Fruit fly (Drosophila melanogaster) whole organism, pupa: ENCODE measurements around the gene Ace.

Source experiments
- CG10348 ChIP-seq: fragments of 200-800 bp; sonication (Bioruptor generic); IDR thresholded peaks from 2 replicates; pipeline ENCODE4 v1.3.6; 2022; ENCODE audit warnings: missing biosample characterization, missing genetic modification characterization
- CG12605 ChIP-seq: fragments of 200-800 bp; sonication (Bioruptor generic); IDR thresholded peaks from 2 replicates; pipeline ENCODE4 v1.3.6; 2022; ENCODE audit warnings: missing biosample characterization, missing genetic modification characterization
- CG13204 ChIP-seq: fragments of 200-800 bp; sonication (Bioruptor generic); optimal IDR thresholded peaks from 2 replicates; lab custom pipeline; 2018; ENCODE audit warnings: missing biosample characterization, mild to moderate bottlenecking, missing genetic modification characterization, moderate library complexity
- CG14655 ChIP-seq: fragments of 200-800 bp; sonication (Bioruptor generic); optimal IDR thresholded peaks from 3 replicates; lab custom pipeline; 2017; ENCODE audit warnings: mild to moderate bottlenecking, missing biosample characterization, missing genetic modification reagents, missing genetic modification characterization
- CG15710 ChIP-seq: fragments of 200-800 bp; sonication (Bioruptor generic); optimal IDR thresholded peaks from 2 replicates; lab custom pipeline; 2018; ENCODE audit warnings: missing biosample characterization, mild to moderate bottlenecking, missing genetic modification characterization, moderate library complexity
- CG17806 ChIP-seq: fragments of 200-800 bp; sonication (Bioruptor generic); optimal IDR thresholded peaks from 2 replicates; lab custom pipeline; 2018; ENCODE audit warnings: missing biosample characterization, mild to moderate bottlenecking, missing genetic modification characterization, moderate library complexity
- CG32121 ChIP-seq: fragments of 200-800 bp; sonication (Bioruptor generic); IDR thresholded peaks from 2 replicates; pipeline ENCODE4 v1.3.6; 2022; ENCODE audit warnings: missing biosample characterization, missing genetic modification characterization
- CG34367 ChIP-seq: fragments of 200-800 bp; sonication (Bioruptor generic); optimal IDR thresholded peaks from 2 replicates; lab custom pipeline; 2018; ENCODE audit warnings: missing biosample characterization, mild to moderate bottlenecking, missing genetic modification characterization
- CG4496 ChIP-seq: fragments of 200-800 bp; sonication (Bioruptor generic); IDR thresholded peaks from 3 replicates; pipeline ENCODE4 v1.3.6; 2022; ENCODE audit warnings: missing biosample characterization, missing genetic modification characterization
- CG8159 ChIP-seq: fragments of 200-800 bp; sonication (Bioruptor generic); optimal IDR thresholded peaks from 3 replicates; lab custom pipeline; 2018; ENCODE audit warnings: missing biosample characterization, mild to moderate bottlenecking, missing genetic modification characterization, moderate library complexity
- CG8301 ChIP-seq: fragments of 200-800 bp; sonication (Bioruptor generic); optimal IDR thresholded peaks from 2 replicates; lab custom pipeline; 2018; ENCODE audit warnings: missing biosample characterization, mild to moderate bottlenecking, missing genetic modification characterization
- CG9948 ChIP-seq: fragments of 200-800 bp; sonication (Bioruptor generic); optimal IDR thresholded peaks from 2 replicates; lab custom pipeline; 2018; ENCODE audit warnings: missing biosample characterization, mild to moderate bottlenecking, missing genetic modification characterization, moderate library complexity
- D1 ChIP-seq: fragments of 200-800 bp; sonication (Bioruptor generic); optimal IDR thresholded peaks from 2 replicates; lab custom pipeline; 2018; ENCODE audit warnings: missing biosample characterization, mild to moderate bottlenecking, missing genetic modification characterization, moderate library complexity
- EcR ChIP-seq: fragments of 200-800 bp; sonication (Bioruptor generic); optimal IDR thresholded peaks from 3 replicates; lab custom pipeline; 2019; ENCODE audit warnings: missing biosample characterization, missing genetic modification characterization, mild to moderate bottlenecking, moderate library complexity, missing genetic modification reagents
- Ets98B ChIP-seq: fragments of 200-800 bp; sonication (Bioruptor generic); IDR thresholded peaks from 2 replicates; pipeline ENCODE4 v1.3.6; 2022; ENCODE audit warnings: missing biosample characterization, missing genetic modification characterization
- Pif1A ChIP-seq: fragments of 200-800 bp; sonication (Bioruptor generic); optimal IDR thresholded peaks from 3 replicates; lab custom pipeline; 2016; ENCODE audit warnings: missing biosample characterization, missing genetic modification characterization
- Pif1B ChIP-seq: fragments of 200-800 bp; sonication (Bioruptor generic); optimal IDR thresholded peaks from 3 replicates; lab custom pipeline; 2016; ENCODE audit warnings: missing biosample characterization, missing genetic modification characterization
- Snoo ChIP-seq: fragments of 200-800 bp; sonication (Bioruptor generic); optimal IDR thresholded peaks from 3 replicates; lab custom pipeline; 2017; ENCODE audit warnings: missing biosample characterization, mild to moderate bottlenecking, missing genetic modification characterization, inconsistent platforms
- fd96Ca ChIP-seq: fragments of 200-800 bp; sonication (Bioruptor generic); IDR thresholded peaks from 3 replicates; pipeline ENCODE4 v1.3.6; 2022; ENCODE audit warnings: missing biosample characterization, missing genetic modification characterization
- gl ChIP-seq: fragments of 200-800 bp; sonication (Bioruptor generic); optimal IDR thresholded peaks from 2 replicates; lab custom pipeline; 2018; ENCODE audit warnings: missing biosample characterization, mild to moderate bottlenecking, missing genetic modification characterization
- rn ChIP-seq: fragments of 200-800 bp; sonication (Bioruptor generic); IDR thresholded peaks from 2 replicates; pipeline ENCODE4 v1.3.6; 2022; ENCODE audit warnings: missing biosample characterization, missing genetic modification characterization

Gene Ace

DNA sequence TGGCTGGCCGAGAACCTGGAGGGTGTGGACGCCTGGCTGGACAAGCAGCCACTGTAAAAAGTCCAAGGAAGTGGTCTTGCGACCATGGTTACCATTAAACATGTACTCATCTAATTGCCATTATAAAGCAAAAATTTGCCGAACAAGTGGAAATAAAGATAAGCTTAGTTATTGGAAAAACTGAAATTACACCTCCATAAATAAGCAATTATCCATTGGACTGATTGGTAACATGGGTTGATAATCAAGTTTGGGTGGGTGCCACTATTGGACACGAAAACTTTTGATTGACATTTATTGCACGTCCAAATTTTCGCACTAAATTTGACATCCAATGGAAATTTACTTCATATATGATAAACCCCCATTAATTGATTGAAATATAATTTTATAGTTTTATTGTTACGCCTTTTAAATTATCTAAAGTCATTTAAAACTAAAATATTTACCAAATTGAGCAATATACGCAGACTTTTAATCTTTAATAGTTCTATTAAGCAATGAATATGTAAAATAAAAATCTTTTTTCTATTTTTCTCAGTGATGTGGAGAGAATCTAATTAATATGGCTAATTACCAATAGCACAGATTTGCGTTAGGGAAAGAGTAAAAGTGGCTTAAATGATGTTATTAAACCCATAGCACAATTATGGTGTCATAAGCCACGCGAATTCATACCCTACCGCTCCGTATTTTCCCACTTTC lies 38.9 kb upstream of the Ace start, which contains the start of gene CG8774:
Gene CG8774 (plus strand): TSS at position 655 of the 705 bp plus-strand sequence.
- TF ChIP-seq CG14655 (GFP tag; lab: Kevin White, UChicago) (no peak), CG12605 (GFP tag; lab: Robert Waterston, UW) (no peak), Ets98B (no peak), Pif1B (no peak), rn (GFP tag; lab: Robert Waterston, UW) (no peak), CG17806 (tag; lab: Kevin White, UChicago) (no peak), D1 (no peak), CG4496 (GFP tag; lab: Robert Waterston, UW) (no peak), Snoo (tag; lab: Kevin White, UChicago) (no peak), CG8159 (tag; lab: Kevin White, UChicago) (no peak), CG34367 (tag; lab: Kevin White, UChicago) (no peak), CG15710 (tag; lab: Kevin White, UChicago) (no peak), gl (no peak), Pif1A (GFP tag; lab: Kevin White, UChicago) (no peak), CG8301 (no peak), EcR (no peak), CG9948 (tag; lab: Kevin White, UChicago) (no peak)
- TF ChIP-seq, all 21 proteins: peak for 0

DNA sequence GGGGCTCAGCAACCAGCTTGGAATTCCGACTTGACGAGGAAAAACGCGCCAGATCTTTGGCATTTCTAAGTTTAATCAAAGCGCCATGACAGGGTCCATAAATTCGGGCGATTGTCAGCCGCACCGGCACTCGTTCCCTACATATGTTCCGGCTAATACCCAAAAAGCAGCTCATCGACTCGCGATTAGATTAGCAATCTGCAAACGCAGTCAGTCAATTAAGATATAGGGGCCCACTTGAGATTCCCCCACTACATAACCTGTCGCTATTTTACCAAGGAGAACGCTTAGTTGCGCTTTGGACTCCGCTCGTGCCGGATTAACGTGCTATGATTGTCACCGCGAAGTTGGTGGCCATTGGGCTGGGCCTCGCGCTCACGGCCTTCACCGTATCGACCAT lies 35.1 kb upstream of the Ace start, which contains the start of gene CG8773:
Gene CG8773 (plus strand): TSS at position 288 of the 400 bp plus-strand sequence.
- TF ChIP-seq CG8301 (no peak), Pif1A (GFP tag; lab: Kevin White, UChicago) (no peak), CG8159 (tag; lab: Kevin White, UChicago) (no peak), CG15710 (tag; lab: Kevin White, UChicago) (no peak), rn (GFP tag; lab: Robert Waterston, UW) (no peak), Snoo (tag; lab: Kevin White, UChicago) (no peak), CG9948 (tag; lab: Kevin White, UChicago) (no peak), CG34367 (tag; lab: Kevin White, UChicago) (no peak), D1 (no peak), EcR (no peak), gl (no peak), fd96Ca (GFP tag; lab: Robert Waterston, UW) (no peak), CG17806 (tag; lab: Kevin White, UChicago) (no peak), CG4496 (GFP tag; lab: Robert Waterston, UW) (no peak), CG12605 (GFP tag; lab: Robert Waterston, UW) (no peak), CG10348 (GFP tag; lab: Robert Waterston, UW) (no peak), Pif1B (no peak), CG13204 (GFP tag; lab: Kevin White, UChicago) (no peak), CG32121 (GFP tag; lab: Robert Waterston, UW) (no peak), CG14655 (GFP tag; lab: Kevin White, UChicago) (no peak)

DNA sequence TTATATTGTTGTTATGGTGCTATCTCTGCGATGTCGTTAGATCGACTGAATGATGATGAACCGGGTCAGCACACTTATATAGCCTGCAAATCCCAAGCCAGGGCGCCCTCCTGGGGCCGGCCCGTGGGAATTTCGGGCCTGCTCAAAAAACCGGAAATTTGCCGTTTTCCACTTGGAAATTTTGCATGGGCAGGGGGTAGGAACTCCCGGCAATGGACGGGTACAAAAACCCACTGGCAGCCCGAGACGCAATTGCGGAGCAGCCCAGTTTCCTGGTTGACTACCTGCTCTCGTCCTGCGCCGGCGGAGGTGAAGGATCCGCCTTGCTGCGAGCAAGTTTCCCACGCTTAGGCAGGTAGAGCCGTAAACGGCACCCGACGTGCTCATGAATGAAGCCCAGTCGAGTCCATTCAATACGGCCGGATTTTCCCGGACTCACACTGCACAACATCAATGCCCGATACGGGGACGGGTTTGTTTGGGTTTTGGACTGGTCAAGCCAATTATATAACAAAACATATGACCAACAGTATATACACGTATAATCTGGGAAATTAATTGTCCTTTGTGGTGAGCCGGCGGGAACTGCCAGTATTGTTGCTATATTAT lies 33.9 kb upstream of the Ace start, which contains the start of gene wntD:
Gene wntD (minus strand): TSS at position 51 of the 609 bp plus-strand sequence.
- TF ChIP-seq CG34367 (tag; lab: Kevin White, UChicago) (no peak), Pif1A (GFP tag; lab: Kevin White, UChicago) (no peak), D1 (no peak), CG10348 (GFP tag; lab: Robert Waterston, UW) (no peak), Ets98B (no peak), fd96Ca (GFP tag; lab: Robert Waterston, UW) (no peak), CG8301 (no peak), CG17806 (tag; lab: Kevin White, UChicago) (no peak), CG9948 (tag; lab: Kevin White, UChicago) (no peak), CG12605 (GFP tag; lab: Robert Waterston, UW) (no peak), CG8159 (tag; lab: Kevin White, UChicago) (no peak), gl (no peak), CG32121 (GFP tag; lab: Robert Waterston, UW) (no peak), CG15710 (tag; lab: Kevin White, UChicago) (no peak), rn (GFP tag; lab: Robert Waterston, UW) (no peak), EcR (no peak), CG13204 (GFP tag; lab: Kevin White, UChicago) (no peak), CG4496 (GFP tag; lab: Robert Waterston, UW) (no peak), Snoo (tag; lab: Kevin White, UChicago) (no peak), CG14655 (GFP tag; lab: Kevin White, UChicago) (no peak)

DNA sequence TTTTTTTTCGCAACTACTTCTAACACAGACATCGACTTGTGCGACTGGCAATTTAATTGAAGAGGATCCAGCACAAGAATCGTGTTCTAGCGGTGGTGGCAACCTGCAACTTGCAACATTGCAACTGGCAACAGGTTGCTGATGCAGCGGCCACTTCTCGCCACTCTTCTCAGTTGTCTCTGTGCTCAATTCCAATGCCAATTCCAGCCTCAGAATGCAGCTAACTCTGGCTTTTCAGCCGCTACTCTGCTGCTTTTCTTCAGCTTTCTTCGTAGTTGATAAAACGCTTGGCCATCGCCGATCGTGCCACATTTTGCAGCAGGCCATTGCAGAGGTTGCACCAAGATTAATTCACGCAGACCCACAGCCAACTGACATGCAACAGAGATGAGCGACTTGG lies 31.0 kb upstream of the Ace start, which contains the start of gene Osi22:
Gene Osi22 (plus strand): TSS at position 301 of the 400 bp plus-strand sequence.
- no peak for TF ChIP-seq fd96Ca (GFP tag; lab: Robert Waterston, UW)
- TF ChIP-seq CG10348 (GFP tag; lab: Robert Waterston, UW), result no peak
- no peak for TF ChIP-seq CG9948 (tag; lab: Kevin White, UChicago)
- TF ChIP-seq CG8301, result no peak

DNA sequence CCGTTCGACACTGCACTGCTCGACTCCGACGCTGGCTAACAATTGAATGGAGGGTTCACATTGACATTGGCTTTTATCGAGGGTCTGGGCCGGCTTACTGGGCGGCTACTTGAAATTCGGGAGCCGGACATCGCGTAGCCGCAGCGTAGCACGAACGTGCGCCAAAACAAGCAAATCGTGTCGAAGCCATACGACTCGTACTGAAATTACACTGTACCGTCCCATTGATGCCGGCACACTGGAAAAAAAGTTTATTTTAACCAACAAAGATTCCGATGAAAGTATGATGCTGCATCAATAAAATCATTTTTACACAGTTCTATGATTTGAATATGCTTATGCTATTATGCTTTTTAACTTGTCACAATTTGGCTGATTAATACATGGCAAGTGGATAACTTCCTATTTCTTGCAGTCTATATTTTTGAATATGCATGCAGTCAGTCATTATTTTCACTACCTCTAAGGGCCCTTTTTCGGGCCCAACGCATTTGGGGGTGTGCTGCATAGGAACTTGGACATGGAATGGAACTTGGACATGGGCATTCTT lies 29.5 kb upstream of the Ace start, which contains the start of gene apn:
Gene apn (minus strand): TSS at position 51 of the 550 bp plus-strand sequence.
- TF ChIP-seq CG34367 (tag; lab: Kevin White, UChicago) (no peak), CG8301 (no peak), CG10348 (GFP tag; lab: Robert Waterston, UW) (no peak), D1 (no peak), CG17806 (tag; lab: Kevin White, UChicago) (no peak), Pif1A (GFP tag; lab: Kevin White, UChicago) (no peak)
- TF ChIP-seq, all 21 proteins: peak for 0
